Worm (Caenorhabditis elegans) whole organism, L3 larva: ENCODE measurements around the gene F38B6.3.

Source experiments
- fos-1 ChIP-seq: fragments of 150-350 bp; optimal IDR thresholded peaks from 2 replicates; lab custom pipeline; 2014; ENCODE audit warnings: missing biosample characterization, missing genetic modification characterization
- nhr-28 ChIP-seq: fragments of 150-350 bp; optimal IDR thresholded peaks from 2 replicates; lab custom pipeline; 2014; ENCODE audit warnings: missing biosample characterization, missing genetic modification characterization

DNA sequence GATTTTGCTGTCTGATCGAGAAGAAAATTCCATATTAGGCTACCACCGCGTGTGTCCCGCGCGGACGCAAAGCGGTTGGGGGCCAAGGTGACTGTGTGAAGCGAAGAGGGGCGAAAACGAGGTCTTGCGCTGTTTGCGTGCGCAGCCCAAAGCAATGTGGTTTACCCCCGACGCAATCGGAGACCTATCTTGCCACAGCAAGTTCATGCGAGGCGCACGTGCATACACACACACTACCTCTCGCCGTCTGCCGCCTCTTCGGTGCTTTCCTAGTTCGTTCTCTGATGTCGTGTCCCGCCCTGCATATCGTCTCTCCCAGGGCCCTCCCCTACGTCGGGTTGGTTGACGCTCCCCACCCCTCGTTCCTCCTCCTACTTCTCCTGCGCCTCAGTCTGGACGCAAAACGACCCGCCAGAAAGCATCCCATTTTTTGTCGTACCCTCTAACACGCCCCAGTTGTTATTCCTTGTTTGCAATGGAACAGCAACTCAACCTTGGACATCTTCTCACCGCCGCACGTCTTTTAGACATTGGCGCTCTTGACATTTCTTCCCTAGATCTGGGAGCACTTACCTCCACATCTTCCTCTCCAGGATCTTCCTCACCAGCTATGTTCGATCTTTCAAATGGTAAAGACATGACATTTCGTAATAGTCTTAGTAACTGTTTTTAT, 48.7 kb downstream of the F38B6.3 start, which contains the start of gene mdl-1:
- TF ChIP-seq nhr-28 (tag; lab: Kevin White, UChicago) = no peak
- peak; percentile 27 for TF ChIP-seq fos-1 (tag; lab: Kevin White, UChicago)
